1 fruit fly cellular context compared by ENCODE assay signal in genomic region chr3L:630666-631065, dm6.
TF ChIP-seq lines count a peak whose summit lies in the region.

No protein-coding gene starts in this region.

TF ChIP-seq in whole organism, embryonic, 481 proteins besides CTCF, POLR2A, EP300 and RAD21 (continued from another document):
- TF ChIP-seq grn (GFP tag; optimal IDR thresholded peaks at IDR 0.05; lab: Kevin White, UChicago) (no peak), CG12071 (GFP tag; optimal IDR thresholded peaks at IDR 0.05; lab: Kevin White, UChicago) (peak; percentile 38), abd-A (tag; optimal IDR thresholded peaks at IDR 0.05; lab: Kevin White, UChicago) (peak; percentile 24), Deaf1 (tag; optimal IDR thresholded peaks at IDR 0.05; lab: Kevin White, UChicago) (peak; percentile 77), cas (GFP tag; IDR thresholded peaks at IDR 0.05; lab: Robert Waterston, UW) (0 out of 2 replicates have a peak, but pooled peaks have one; percentile 34), E2f1 (GFP tag; IDR thresholded peaks at IDR 0.05; lab: Robert Waterston, UW) (no peak), Pdp1 (GFP tag; optimal IDR thresholded peaks at IDR 0.05; lab: Kevin White, UChicago) (peak in 1 of 2 experiments; percentile 30), chm (GFP tag; IDR thresholded peaks at IDR 0.05; lab: Robert Waterston, UW) (0 out of 2 replicates have a peak, but pooled peaks have one; percentile 23), B-H2 (GFP tag; optimal IDR thresholded peaks at IDR 0.05; lab: Kevin White, UChicago) (peak; percentile 67), Mrtf (GFP tag; IDR thresholded peaks at IDR 0.05; lab: Robert Waterston, UW) (no peak), rib (GFP tag; IDR thresholded peaks at IDR 0.05; lab: Robert Waterston, UW) (0 out of 2 replicates have a peak, but pooled peaks have one; percentile 19), sob (GFP tag; IDR thresholded peaks at IDR 0.05; lab: Robert Waterston, UW) (peak; percentile 29; the same call in 1 of the 2 replicates), CG18599 (GFP tag; optimal IDR thresholded peaks at IDR 0.05; lab: Kevin White, UChicago) (peak; percentile 15), TFAM (GFP tag; optimal IDR thresholded peaks at IDR 0.05; lab: Kevin White, UChicago) (no peak), usp (GFP tag; optimal IDR thresholded peaks at IDR 0.05; lab: Kevin White, UChicago) (no peak), Adf1 (GFP tag; IDR thresholded peaks at IDR 0.05; lab: Robert Waterston, UW) (peak; percentile 48; the same call in 1 of the 2 replicates), Mes4 (GFP tag; optimal IDR thresholded peaks at IDR 0.05; lab: Kevin White, UChicago) (no peak), lov (optimal IDR thresholded peaks at IDR 0.05; lab: Kevin White, UChicago) (no peak), lov (GFP tag; IDR thresholded peaks at IDR 0.05; lab: Robert Waterston, UW) (peak; percentile 24; the same call in 1 of the 3 replicates), Bteb2 (GFP tag; optimal IDR thresholded peaks at IDR 0.05; lab: Kevin White, UChicago) (no peak), bab2 (GFP tag; optimal IDR thresholded peaks at IDR 0.05; lab: Kevin White, UChicago) (no peak), CG16863 (GFP tag; optimal IDR thresholded peaks at IDR 0.05; lab: Kevin White, UChicago) (peak; percentile 9), CG9932 (GFP tag; IDR thresholded peaks at IDR 0.05; lab: Robert Waterston, UW) (peak; percentile 45), CG1832 (GFP tag; optimal IDR thresholded peaks at IDR 0.05; lab: Kevin White, UChicago) (no peak), CG8765 (GFP tag; IDR thresholded peaks at IDR 0.05; lab: Robert Waterston, UW) (no peak), her (GFP tag; optimal IDR thresholded peaks at IDR 0.05; lab: Kevin White, UChicago) (peak; percentile 3), bbx (GFP tag; IDR thresholded peaks at IDR 0.05; lab: Robert Waterston, UW; ENCODE audit: partially characterized antibody) (0 out of 2 replicates have a peak, but pooled peaks have one; percentile 28), CG9437 (GFP tag; optimal IDR thresholded peaks at IDR 0.05; lab: Kevin White, UChicago) (no peak), Dfd (GFP tag; optimal IDR thresholded peaks at IDR 0.05; lab: Kevin White, UChicago) (no peak), CG33213 (GFP tag; optimal IDR thresholded peaks at IDR 0.05; lab: Kevin White, UChicago) (no peak), CG13894 (tag; optimal IDR thresholded peaks at IDR 0.05; lab: Kevin White, UChicago) (peak; percentile 99), NFAT (GFP tag; IDR thresholded peaks at IDR 0.05; lab: Robert Waterston, UW) (0 out of 2 replicates have a peak, but pooled peaks have one; percentile 9), fd64A (GFP tag; optimal IDR thresholded peaks at IDR 0.05; lab: Kevin White, UChicago) (no peak), CG32532 (GFP tag; IDR thresholded peaks at IDR 0.05; lab: Robert Waterston, UW) (peak; percentile 41; the same call in 1 of the 2 replicates), Aef1 (GFP tag; IDR thresholded peaks at IDR 0.05; lab: Robert Waterston, UW) (0 out of 3 replicates have a peak, but pooled peaks have one; percentile 21), Med (GFP tag; lab: Kevin White, UChicago) (peak; percentile 69), CG13624 (GFP tag; optimal IDR thresholded peaks at IDR 0.05; lab: Kevin White, UChicago) (peak; percentile 93), chinmo (GFP tag; IDR thresholded peaks at IDR 0.05; lab: Robert Waterston, UW; ENCODE audit: partially characterized antibody) (peak; percentile 83), gsb (GFP tag; IDR thresholded peaks at IDR 0.05; lab: Robert Waterston, UW) (peak; percentile 35; the same call in 1 of the 2 replicates), E2f2 (GFP tag; IDR thresholded peaks at IDR 0.05; lab: Robert Waterston, UW) (peak; percentile 17; the same call in 1 of the 2 replicates), mirr (GFP tag; optimal IDR thresholded peaks at IDR 0.05; lab: Kevin White, UChicago) (peak; percentile 62), Blimp-1 (GFP tag; optimal IDR thresholded peaks at IDR 0.05; lab: Kevin White, UChicago) (no peak), B-H1 (GFP tag; IDR thresholded peaks at IDR 0.05; lab: Robert Waterston, UW) (no peak), C15 (GFP tag; IDR thresholded peaks at IDR 0.05; lab: Robert Waterston, UW) (0 out of 3 replicates have a peak, but pooled peaks have one; percentile 5), Rfx (GFP tag; IDR thresholded peaks at IDR 0.05; lab: Robert Waterston, UW) (peak; percentile 40; the same call in 1 of the 2 replicates), CG8290 (GFP tag; optimal IDR thresholded peaks at IDR 0.05; lab: Kevin White, UChicago) (no peak), CG8290 (tag; optimal IDR thresholded peaks at IDR 0.05; lab: Kevin White, UChicago) (peak in 1 of 2 experiments; percentile 72), sens (GFP tag; lab: Kevin White, UChicago) (peak; percentile 81), crol (GFP tag; IDR thresholded peaks at IDR 0.05; lab: Robert Waterston, UW) (0 out of 2 replicates have a peak, but pooled peaks have one; percentile 8), CG31365 (tag; optimal IDR thresholded peaks at IDR 0.05; lab: Kevin White, UChicago) (no peak), sim (GFP tag; IDR thresholded peaks at IDR 0.05; lab: Robert Waterston, UW) (no peak), sd (tag; optimal IDR thresholded peaks at IDR 0.05; lab: Kevin White, UChicago) (peak; percentile 35), caup (GFP tag; optimal IDR thresholded peaks at IDR 0.05; lab: Kevin White, UChicago; ENCODE audit: severe bottlenecking) (peak; percentile 22), CG12769 (tag; optimal IDR thresholded peaks at IDR 0.05; lab: Kevin White, UChicago) (peak; percentile 45), Antp (GFP tag; optimal IDR thresholded peaks at IDR 0.05; lab: Kevin White, UChicago) (peak; percentile 1)
